Fruit fly (Drosophila melanogaster): ENCODE data around the gene Rev1.

- TF ChIP-seq CG11617 (GFP tag; optimal IDR thresholded peaks at IDR 0.05) (no peak), toe (GFP tag; optimal IDR thresholded peaks at IDR 0.05) (no peak), CG5204 (GFP tag; optimal IDR thresholded peaks at IDR 0.05) (no peak), pad (GFP tag; optimal IDR thresholded peaks at IDR 0.05) (no peak), tj (GFP tag; optimal IDR thresholded peaks at IDR 0.05) (no peak), cnc (optimal IDR thresholded peaks at IDR 0.05) (no peak), CG7101 (tag; optimal IDR thresholded peaks at IDR 0.05) (no peak), CG14711 (tag; optimal IDR thresholded peaks at IDR 0.05) (no peak), kay (GFP tag; ENCODE audit: borderline replicate concordance) (no peak), CG33017 (tag; optimal IDR thresholded peaks at IDR 0.05) (no peak), CG1620 (GFP tag; optimal IDR thresholded peaks at IDR 0.05) (no peak), Crg-1 (GFP tag; optimal IDR thresholded peaks at IDR 0.05) (no peak)
Observed at dm6 chr3L:604701-605100, 49.5 kb upstream of the Rev1 start.

Data from whole organism, adult.